Fruit fly (Drosophila melanogaster) whole organism, prepupa: Measurements from ENCODE around the gene Spase25.
A peak's percentile ranks its signal among the peaks of the same experiment; 100 is the strongest.

ENCODE experiments used
- Blimp-1 ChIP-seq: fragments of 200-800 bp; sonication (Bioruptor generic); optimal IDR thresholded peaks from 3 replicates; lab custom pipeline; 2017; ENCODE audit warnings: missing biosample characterization, missing genetic modification characterization, mild to moderate bottlenecking, moderate library complexity, missing genetic modification reagents
- CG10669 ChIP-seq: fragments of 200-800 bp; sonication (Bioruptor generic); optimal IDR thresholded peaks from 3 replicates; lab custom pipeline; 2018; ENCODE audit warnings: missing biosample characterization, mild to moderate bottlenecking, missing genetic modification characterization, moderate library complexity
- CG11294 ChIP-seq: fragments of 200-800 bp; sonication (Bioruptor generic); IDR thresholded peaks from 2 replicates; pipeline ENCODE4 v1.3.6; 2022; ENCODE audit warnings: missing biosample characterization, missing genetic modification characterization
- CG11762 ChIP-seq: fragments of 200-800 bp; sonication (Bioruptor generic); optimal IDR thresholded peaks from 3 replicates; lab custom pipeline; 2016; ENCODE audit warnings: missing biosample characterization, missing genetic modification characterization; ENCODE audit not compliant: insufficient read depth
- CG15336 ChIP-seq: fragments of 200-800 bp; sonication (Bioruptor generic); IDR thresholded peaks from 2 replicates; pipeline ENCODE4 v1.3.6; 2022; ENCODE audit warnings: missing biosample characterization, missing genetic modification characterization
- CG1621 ChIP-seq: fragments of 200-800 bp; sonication (Bioruptor generic); optimal IDR thresholded peaks from 3 replicates; lab custom pipeline; 2018; ENCODE audit warnings: missing biosample characterization, mild to moderate bottlenecking, missing genetic modification characterization
- CG16779 ChIP-seq: fragments of 200-800 bp; sonication (Bioruptor generic); optimal IDR thresholded peaks from 3 replicates; lab custom pipeline; 2017; ENCODE audit warnings: missing biosample characterization, mild to moderate bottlenecking, missing genetic modification characterization
- CG3032 ChIP-seq: fragments of 200-800 bp; optimal IDR thresholded peaks from 2 replicates; lab custom pipeline; 2019; ENCODE audit warnings: missing biosample characterization, mild to moderate bottlenecking, missing genetic modification characterization, moderate library complexity
- CG32006 ChIP-seq: fragments of 200-800 bp; sonication (Bioruptor generic); optimal IDR thresholded peaks from 3 replicates; lab custom pipeline; 2017; ENCODE audit warnings: missing biosample characterization, mild to moderate bottlenecking, missing genetic modification characterization
- CG34406 ChIP-seq: fragments of 200-800 bp; sonication (Bioruptor generic); optimal IDR thresholded peaks from 3 replicates; lab custom pipeline; 2016; ENCODE audit warnings: missing biosample characterization, missing genetic modification characterization
- CG3919 ChIP-seq: fragments of 200-800 bp; sonication (Bioruptor generic); optimal IDR thresholded peaks from 3 replicates; lab custom pipeline; 2016; ENCODE audit warnings: missing biosample characterization, missing genetic modification characterization
- CG4318 ChIP-seq: fragments of 200-800 bp; sonication (Bioruptor generic); optimal IDR thresholded peaks from 3 replicates; lab custom pipeline; 2017; ENCODE audit warnings: missing biosample characterization, mild to moderate bottlenecking, missing genetic modification characterization
- CG6163 ChIP-seq: fragments of 200-800 bp; sonication (Bioruptor generic); IDR thresholded peaks from 3 replicates; pipeline ENCODE4 v1.3.6; 2022; ENCODE audit warnings: missing biosample characterization, missing genetic modification characterization
- CG6276 ChIP-seq: fragments of 200-800 bp; sonication (Bioruptor generic); optimal IDR thresholded peaks from 2 replicates; lab custom pipeline; 2017; ENCODE audit warnings: missing biosample characterization, mild to moderate bottlenecking, missing genetic modification characterization
- CG6792 ChIP-seq: fragments of 200-800 bp; sonication (Bioruptor generic); optimal IDR thresholded peaks from 3 replicates; lab custom pipeline; 2016; ENCODE audit warnings: missing biosample characterization, missing genetic modification characterization
- CG6808 ChIP-seq: fragments of 200-800 bp; sonication (Bioruptor generic); optimal IDR thresholded peaks from 3 replicates; lab custom pipeline; 2017; ENCODE audit warnings: missing biosample characterization, missing genetic modification characterization, mild to moderate bottlenecking, moderate library complexity, missing genetic modification reagents
- CG6854 ChIP-seq: fragments of 200-800 bp; sonication (Bioruptor generic); optimal IDR thresholded peaks from 2 replicates; lab custom pipeline; 2017; ENCODE audit warnings: missing biosample characterization, mild to moderate bottlenecking, missing genetic modification characterization
- CG7368 ChIP-seq: fragments of 200-800 bp; sonication (Bioruptor generic); optimal IDR thresholded peaks from 3 replicates; lab custom pipeline; 2016; ENCODE audit warnings: missing biosample characterization, missing genetic modification characterization
- CG8119 ChIP-seq: fragments of 200-800 bp; sonication (Bioruptor generic); IDR thresholded peaks from 3 replicates; pipeline ENCODE4 v1.3.6; 2022; ENCODE audit warnings: missing biosample characterization, missing genetic modification characterization
- CG8319 ChIP-seq: fragments of 200-800 bp; sonication (Bioruptor generic); optimal IDR thresholded peaks from 3 replicates; lab custom pipeline; 2016; ENCODE audit warnings: missing biosample characterization, missing genetic modification characterization
- CG9139 ChIP-seq: fragments of 200-800 bp; sonication (Bioruptor generic); optimal IDR thresholded peaks from 3 replicates; lab custom pipeline; 2017; ENCODE audit warnings: missing biosample characterization, mild to moderate bottlenecking, missing genetic modification characterization
- Eip75B ChIP-seq: fragments of 200-800 bp; sonication (Bioruptor generic); optimal IDR thresholded peaks from 3 replicates; lab custom pipeline; 2016; ENCODE audit warnings: missing biosample characterization, missing genetic modification characterization
- Eip78C ChIP-seq: fragments of 200-800 bp; sonication (Bioruptor generic); peaks from one replicate; lab custom pipeline; 2016; ENCODE audit warnings: missing biosample characterization, missing genetic modification characterization
- Eip93F ChIP-seq: fragments of 200-800 bp; sonication (Bioruptor generic); optimal IDR thresholded peaks from 2 replicates; lab custom pipeline; 2016; ENCODE audit warnings: missing biosample characterization, mild to moderate bottlenecking, missing genetic modification characterization
- Ets21C ChIP-seq: fragments of 200-800 bp; sonication (Bioruptor generic); optimal IDR thresholded peaks from 3 replicates; lab custom pipeline; 2016; ENCODE audit warnings: missing biosample characterization, missing genetic modification characterization
- Ets96B ChIP-seq: fragments of 200-800 bp; optimal IDR thresholded peaks from 2 replicates; lab custom pipeline; 2019; ENCODE audit warnings: missing biosample characterization, mild to moderate bottlenecking, missing genetic modification characterization, moderate library complexity
- Hr38 ChIP-seq: sonication (Bioruptor generic); optimal IDR thresholded peaks from 2 replicates; lab custom pipeline; 2016; ENCODE audit warnings: missing biosample characterization, missing genetic modification characterization
- Hr4 ChIP-seq: fragments of 200-800 bp; sonication (Bioruptor generic); optimal IDR thresholded peaks from 3 replicates; lab custom pipeline; 2016; ENCODE audit warnings: missing biosample characterization, missing genetic modification characterization
- Met ChIP-seq: fragments of 200-800 bp; sonication (Bioruptor generic); optimal IDR thresholded peaks from 3 replicates; lab custom pipeline; 2016; ENCODE audit warnings: missing biosample characterization, missing genetic modification characterization
- OdsH ChIP-seq: fragments of 200-800 bp; sonication (Bioruptor generic); optimal IDR thresholded peaks from 3 replicates; lab custom pipeline; 2016; ENCODE audit warnings: missing biosample characterization, missing genetic modification characterization
- Smox ChIP-seq: fragments of 200-800 bp; sonication (Bioruptor generic); optimal IDR thresholded peaks from 3 replicates; lab custom pipeline; 2016; ENCODE audit warnings: missing biosample characterization, missing genetic modification characterization
- achi ChIP-seq: fragments of 200-800 bp; sonication (Bioruptor generic); optimal IDR thresholded peaks from 3 replicates; lab custom pipeline; 2016; ENCODE audit warnings: missing biosample characterization, missing genetic modification characterization
- acj6 ChIP-seq: fragments of 200-800 bp; sonication (Bioruptor generic); optimal IDR thresholded peaks from 3 replicates; lab custom pipeline; 2016; ENCODE audit warnings: missing biosample characterization, missing genetic modification characterization
- cyc ChIP-seq: fragments of 200-800 bp; sonication (Bioruptor generic); optimal IDR thresholded peaks from 3 replicates; lab custom pipeline; 2016; ENCODE audit warnings: missing biosample characterization, missing genetic modification characterization
- dac ChIP-seq: fragments of 200-800 bp; sonication (Bioruptor generic); optimal IDR thresholded peaks from 2 replicates; lab custom pipeline; 2017; ENCODE audit warnings: missing biosample characterization, mild to moderate bottlenecking, missing genetic modification characterization
- dsx ChIP-seq: fragments of 200-800 bp; optimal IDR thresholded peaks from 3 replicates; lab custom pipeline; 2019; ENCODE audit warnings: missing biosample characterization, mild to moderate bottlenecking, missing genetic modification characterization, moderate library complexity; ENCODE audit not compliant: poor library complexity, severe bottlenecking
- fd85E ChIP-seq: fragments of 200-800 bp; sonication (Bioruptor generic); optimal IDR thresholded peaks from 3 replicates; lab custom pipeline; 2016; ENCODE audit warnings: missing biosample characterization, missing genetic modification characterization
- fkh ChIP-seq: fragments of 200-800 bp; sonication (Bioruptor generic); optimal IDR thresholded peaks from 3 replicates; lab custom pipeline; 2017; ENCODE audit warnings: missing biosample characterization, mild to moderate bottlenecking, missing genetic modification characterization, moderate library complexity
- net ChIP-seq: fragments of 200-800 bp; sonication (Bioruptor generic); optimal IDR thresholded peaks from 3 replicates; lab custom pipeline; 2016; ENCODE audit warnings: missing biosample characterization, missing genetic modification characterization
- spab ChIP-seq: fragments of 200-800 bp; sonication (Bioruptor generic); optimal IDR thresholded peaks from 2 replicates; lab custom pipeline; 2017; ENCODE audit warnings: missing biosample characterization, mild to moderate bottlenecking, missing genetic modification characterization, missing genetic modification reagents
- ss ChIP-seq, 2 experiments: fragments of 200-800 bp; sonication (Bioruptor generic); optimal IDR thresholded peaks; 2 replicates in 1 of 2; 3 replicates in 1 of 2; lab custom pipeline; 2017 to 2018; ENCODE audit warnings: mild to moderate bottlenecking in 2 of 2, missing biosample characterization in 2 of 2, missing genetic modification characterization in 2 of 2, moderate library complexity in 1 of 2
- svp ChIP-seq: fragments of 200-800 bp; sonication (Bioruptor generic); peaks from one replicate; lab custom pipeline; 2016; ENCODE audit warnings: missing biosample characterization, missing genetic modification characterization
- vri ChIP-seq: fragments of 200-800 bp; sonication (Bioruptor generic); optimal IDR thresholded peaks from 3 replicates; lab custom pipeline; 2016; ENCODE audit warnings: missing biosample characterization, mild to moderate bottlenecking, missing genetic modification characterization

The Spase25 gene

DNA sequence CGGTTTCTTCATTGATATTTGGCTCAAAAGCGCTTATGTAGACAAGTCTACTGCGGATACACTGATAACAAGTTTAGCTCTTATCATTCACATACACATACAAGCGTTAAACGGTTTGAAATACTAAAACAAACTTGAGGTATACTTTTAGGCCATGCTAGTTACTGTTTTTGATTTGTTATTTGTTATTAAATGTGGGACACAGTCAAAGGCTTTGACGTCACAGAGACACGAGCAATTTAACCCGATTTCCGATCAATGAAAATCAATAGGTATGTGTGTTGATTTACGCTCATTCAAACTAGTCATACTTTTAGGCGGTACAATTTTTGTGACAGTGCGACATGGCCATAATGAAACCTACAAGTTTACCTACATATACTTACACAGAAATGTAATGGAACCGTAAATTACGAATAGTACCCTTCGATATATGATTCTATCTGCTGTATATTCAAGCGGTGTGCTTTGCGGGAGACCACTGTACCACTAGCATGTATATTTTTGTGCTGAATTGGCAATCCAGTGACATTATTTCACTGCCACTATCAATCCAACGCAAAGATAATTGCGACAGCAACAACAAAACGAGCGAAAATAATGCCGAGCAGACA is 38.2 kb upstream of the Spase25 start (continued):
- TF ChIP-seq Smox (GFP tag; lab: Kevin White, UChicago) (peak; percentile 78), CG11762 (GFP tag; lab: Kevin White, UChicago) (peak; percentile 73), CG32006 (GFP tag; lab: Kevin White, UChicago) (peak; percentile 86), svp (GFP tag; lab: Kevin White, UChicago) (peak; percentile 91), acj6 (GFP tag; lab: Kevin White, UChicago) (peak; percentile 85), cyc (GFP tag; lab: Kevin White, UChicago) (peak; percentile 86), CG3032 (peak; percentile 61), fkh (GFP tag; lab: Kevin White, UChicago) (peak; percentile 52), CG1621 (tag; lab: Kevin White, UChicago) (peak; percentile 72), CG16779 (peak; percentile 66), Met (GFP tag; lab: Kevin White, UChicago) (peak; percentile 82), Eip93F (GFP tag; lab: Kevin White, UChicago) (no peak), Eip78C (GFP tag; lab: Kevin White, UChicago) (peak; percentile 92), CG3919 (GFP tag; lab: Kevin White, UChicago) (peak; percentile 84), Ets96B (peak; percentile 60), CG7368 (peak; percentile 76)
- TF ChIP-seq, all 60 proteins: peak for 58

DNA sequence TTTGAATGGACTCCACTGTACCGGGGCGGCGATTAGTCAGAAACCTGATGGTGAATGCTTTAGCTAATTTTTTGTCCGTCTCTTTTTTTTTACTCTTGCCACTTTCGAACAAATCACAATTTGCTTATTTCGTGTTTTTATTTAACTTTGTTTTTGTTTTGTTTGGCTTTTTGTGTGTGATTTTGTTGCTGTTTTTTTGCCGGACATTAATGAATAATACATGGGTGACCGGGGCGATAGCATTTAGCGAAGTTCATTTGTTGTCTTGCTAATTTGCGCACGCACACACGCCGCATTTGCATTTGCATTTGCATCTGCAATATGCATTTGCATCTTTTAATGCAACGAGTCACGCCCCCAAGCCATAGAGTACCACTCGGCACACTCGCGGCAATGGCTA is 36.4 kb upstream of the Spase25 start:
- TF ChIP-seq CG8119 (GFP tag; lab: Robert Waterston, UW) (0 out of 3 replicates have a peak, but pooled peaks have one; percentile 28), Eip75B (GFP tag; lab: Kevin White, UChicago) (no peak)

DNA sequence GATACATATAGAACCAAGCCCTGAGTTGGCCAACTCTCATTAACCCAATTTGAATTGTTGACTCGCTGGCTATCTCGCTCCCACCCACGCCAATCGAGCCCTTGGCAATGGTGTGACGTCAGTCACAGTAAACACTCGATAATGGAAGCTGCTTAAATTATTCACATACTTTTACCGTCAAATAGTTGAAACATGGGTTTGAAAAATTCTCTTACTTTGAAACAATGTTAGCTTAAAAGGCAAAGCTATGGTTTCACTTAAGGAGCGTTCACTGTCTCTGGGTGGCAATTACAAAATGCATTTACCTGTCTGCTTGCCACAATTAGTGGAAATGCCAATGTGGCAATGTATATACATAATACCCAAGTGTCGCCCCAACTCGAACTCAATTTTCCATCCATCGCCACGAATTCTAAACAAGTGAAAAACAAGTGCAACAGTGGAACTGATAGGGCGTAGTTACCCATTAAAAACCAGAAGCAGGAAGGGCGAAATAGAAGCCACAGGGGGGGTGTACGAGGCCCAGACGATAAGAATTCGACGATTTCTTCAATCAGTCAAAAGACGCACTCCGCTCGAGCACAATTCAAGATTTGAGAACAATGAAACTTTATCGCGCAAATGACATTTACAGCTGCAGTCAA is 35.5 kb upstream of the Spase25 start:
- TF ChIP-seq acj6 (GFP tag; lab: Kevin White, UChicago) = peak; percentile 59
- TF ChIP-seq net (GFP tag; lab: Kevin White, UChicago) = peak; percentile 61
- TF ChIP-seq Ets21C (GFP tag; lab: Kevin White, UChicago) = peak; percentile 80
- TF ChIP-seq CG7368 = peak; percentile 52
- peak; percentile 2 for TF ChIP-seq Ets96B
- TF ChIP-seq CG8319 (GFP tag; lab: Kevin White, UChicago) = peak; percentile 38
- peak; percentile 93 for TF ChIP-seq svp (GFP tag; lab: Kevin White, UChicago)
- peak; percentile 73 for TF ChIP-seq CG3919 (GFP tag; lab: Kevin White, UChicago)
- TF ChIP-seq CG4318 = no peak
- TF ChIP-seq spab (GFP tag; lab: Kevin White, UChicago) = no peak
- TF ChIP-seq CG6276 (GFP tag; lab: Kevin White, UChicago) = peak; percentile 52
- TF ChIP-seq Blimp-1 (GFP tag; lab: Kevin White, UChicago) = peak; percentile 61
- TF ChIP-seq Smox (GFP tag; lab: Kevin White, UChicago) = peak; percentile 86
- no peak for TF ChIP-seq CG9139 (GFP tag; lab: Kevin White, UChicago)
- TF ChIP-seq CG6792 (GFP tag; lab: Kevin White, UChicago) = peak; percentile 72
- peak; percentile 52 for TF ChIP-seq CG6854 (GFP tag; lab: Kevin White, UChicago)
- peak; percentile 70 for TF ChIP-seq CG15336 (GFP tag; lab: Robert Waterston, UW)
- TF ChIP-seq CG11762 (GFP tag; lab: Kevin White, UChicago) = peak; percentile 27
- peak; percentile 88 for TF ChIP-seq Met (GFP tag; lab: Kevin White, UChicago)
- peak; percentile 9 for TF ChIP-seq CG1621 (tag; lab: Kevin White, UChicago)
- no peak for TF ChIP-seq fd85E (GFP tag; lab: Kevin White, UChicago)
- peak; percentile 80 for TF ChIP-seq CG6163 (GFP tag; lab: Robert Waterston, UW)
- TF ChIP-seq CG11294 (GFP tag; lab: Robert Waterston, UW) = 0 out of 2 replicates have a peak, but pooled peaks have one; percentile 10
- TF ChIP-seq CG16779 = no peak
- peak; percentile 63 for TF ChIP-seq Eip75B (GFP tag; lab: Kevin White, UChicago)
- no peak for TF ChIP-seq dac (GFP tag; lab: Kevin White, UChicago)
- TF ChIP-seq achi (GFP tag; lab: Kevin White, UChicago) = peak; percentile 57
- TF ChIP-seq Hr38 (GFP tag; lab: Kevin White, UChicago) = no peak
- peak; percentile 73 for TF ChIP-seq vri
- TF ChIP-seq dsx (GFP tag; lab: Kevin White, UChicago) = peak; percentile 21
- peak; percentile 22 for TF ChIP-seq CG6808 (GFP tag; lab: Kevin White, UChicago)
- TF ChIP-seq ss (GFP tag; optimal IDR thresholded peaks at IDR 0.05; lab: Kevin White, UChicago) = no peak
- peak; percentile 66 for TF ChIP-seq CG34406
- TF ChIP-seq OdsH (GFP tag; lab: Kevin White, UChicago) = peak; percentile 57
- peak; percentile 77 for TF ChIP-seq Eip93F (GFP tag; lab: Kevin White, UChicago)
- TF ChIP-seq Hr4 (GFP tag; lab: Kevin White, UChicago) = peak; percentile 64
- TF ChIP-seq cyc (GFP tag; lab: Kevin White, UChicago) = peak; percentile 89
- peak; percentile 49 for TF ChIP-seq CG10669 (GFP tag; lab: Kevin White, UChicago)
